Fruit fly (Drosophila melanogaster) whole organism, embryonic: ENCODE data around the gene CG7069.

Source experiments
- Awh ChIP-seq: fragments of 200-800 bp; sonication (Bioruptor generic); IDR thresholded peaks from 2 replicates; pipeline ENCODE4, ENCODE4 v1.3.6; 2022; ENCODE audit warnings: missing biosample characterization, missing genetic modification characterization
- Bgb ChIP-seq: fragments of 200-800 bp; sonication (Bioruptor generic); IDR thresholded peaks from 2 replicates; pipeline ENCODE4 v1.3.6; 2022; ENCODE audit warnings: missing biosample characterization, missing genetic modification characterization; ENCODE audit not compliant: partially characterized antibody
- Blimp-1 ChIP-seq: fragments of 200-800 bp; sonication (Bioruptor generic); optimal IDR thresholded peaks from 3 replicates; lab custom pipeline; 2018; ENCODE audit warnings: missing biosample characterization, missing genetic modification characterization, mild to moderate bottlenecking, moderate library complexity, missing genetic modification reagents
- CG10543 ChIP-seq: fragments of 200-800 bp; sonication (Bioruptor generic); optimal IDR thresholded peaks from 3 replicates; lab custom pipeline; 2017; ENCODE audit warnings: missing biosample characterization, mild to moderate bottlenecking, missing genetic modification characterization, moderate library complexity
- CG12104 ChIP-seq: fragments of 200-800 bp; sonication (Bioruptor generic); optimal IDR thresholded peaks from 3 replicates; lab custom pipeline; 2016; ENCODE audit warnings: missing biosample characterization, missing genetic modification characterization
- CG14441 ChIP-seq: fragments of 200-800 bp; sonication (Bioruptor generic); IDR thresholded peaks from 2 replicates; pipeline ENCODE4 v1.3.6; 2022; ENCODE audit warnings: missing biosample characterization, missing genetic modification characterization
- CG17568 ChIP-seq: fragments of 200-800 bp; sonication (Bioruptor generic); optimal IDR thresholded peaks from 2 replicates; lab custom pipeline; 2018; ENCODE audit warnings: missing biosample characterization, mild to moderate bottlenecking, missing genetic modification characterization, moderate library complexity
- CG2202 ChIP-seq: fragments of 200-800 bp; sonication (Bioruptor generic); optimal IDR thresholded peaks from 2 replicates; lab custom pipeline; 2018; ENCODE audit warnings: missing biosample characterization, mild to moderate bottlenecking, missing genetic modification characterization
- CG4360 ChIP-seq: fragments of 200-800 bp; sonication (Bioruptor generic); IDR thresholded peaks from 2 replicates; pipeline ENCODE4 v1.3.6; 2022; ENCODE audit warnings: missing biosample characterization, missing genetic modification characterization
- CG4707 ChIP-seq: fragments of 200-800 bp; sonication (Bioruptor generic); optimal IDR thresholded peaks from 2 replicates; lab custom pipeline; 2018; ENCODE audit warnings: missing biosample characterization, mild to moderate bottlenecking, missing genetic modification characterization, moderate library complexity
- CG6175 ChIP-seq: fragments of 200-800 bp; sonication (Bioruptor generic); IDR thresholded peaks from 3 replicates; pipeline ENCODE4 v1.3.6; 2022; ENCODE audit warnings: missing biosample characterization, missing genetic modification characterization
- CG6654 ChIP-seq: fragments of 200-800 bp; sonication (Bioruptor generic); optimal IDR thresholded peaks from 2 replicates; lab custom pipeline; 2017; ENCODE audit warnings: missing biosample characterization, mild to moderate bottlenecking, missing genetic modification characterization
- CG7987 ChIP-seq: fragments of 200-800 bp; sonication (Bioruptor generic); optimal IDR thresholded peaks from 2 replicates; lab custom pipeline; 2018; ENCODE audit warnings: missing biosample characterization, mild to moderate bottlenecking, missing genetic modification characterization, moderate library complexity
- CG8290 ChIP-seq, 3 experiments: fragments of 200-800 bp; sonication (Bioruptor generic); optimal IDR thresholded peaks; 2 replicates each; lab custom pipeline; 2016 to 2019; ENCODE audit warnings: missing biosample characterization in 3 of 3, missing genetic modification characterization in 3 of 3, mild to moderate bottlenecking in 2 of 3, moderate library complexity in 1 of 3
- CG9817 ChIP-seq: fragments of 200-800 bp; sonication (Bioruptor generic); optimal IDR thresholded peaks from 2 replicates; lab custom pipeline; 2018; ENCODE audit warnings: missing biosample characterization, mild to moderate bottlenecking, missing genetic modification characterization, moderate library complexity
- Camta ChIP-seq: fragments of 200-800 bp; sonication (Bioruptor generic); optimal IDR thresholded peaks from 2 replicates; lab custom pipeline; 2016; ENCODE audit warnings: missing biosample characterization, missing genetic modification characterization
- Dad ChIP-seq: fragments of 200-800 bp; sonication (Bioruptor generic); optimal IDR thresholded peaks from 3 replicates; lab custom pipeline; 2016; ENCODE audit warnings: missing biosample characterization, missing genetic modification characterization
- Doc2 ChIP-seq: fragments of 200-800 bp; sonication (Bioruptor generic); IDR thresholded peaks from 2 replicates; pipeline ENCODE4 v1.3.6; 2022; ENCODE audit warnings: missing biosample characterization, missing genetic modification characterization
- Fer2 ChIP-seq: fragments of 200-800 bp; sonication (Bioruptor generic); optimal IDR thresholded peaks from 2 replicates; lab custom pipeline; 2018; ENCODE audit warnings: missing biosample characterization, mild to moderate bottlenecking, missing genetic modification characterization, moderate library complexity
- Jarid2 ChIP-seq: fragments of 200-800 bp; sonication (Bioruptor generic); optimal IDR thresholded peaks from 3 replicates; lab custom pipeline; 2017; ENCODE audit warnings: mild to moderate bottlenecking, missing biosample characterization, missing genetic modification reagents, missing genetic modification characterization
- NC2β ChIP-seq: fragments of 200-800 bp; sonication (Bioruptor generic); optimal IDR thresholded peaks from 2 replicates; lab custom pipeline; 2016; ENCODE audit warnings: missing biosample characterization, missing genetic modification characterization
- NFAT ChIP-seq: fragments of 200-800 bp; sonication (Bioruptor generic); IDR thresholded peaks from 2 replicates; pipeline ENCODE4 v1.3.6; 2022; ENCODE audit warnings: missing biosample characterization, missing genetic modification characterization
- Nf-YC ChIP-seq: fragments of 200-800 bp; optimal IDR thresholded peaks from 3 replicates; lab custom pipeline; 2019; ENCODE audit warnings: missing biosample characterization, mild to moderate bottlenecking, missing genetic modification characterization, moderate library complexity
- abd-A ChIP-seq: fragments of 200-800 bp; sonication (Bioruptor generic); optimal IDR thresholded peaks from 3 replicates; lab custom pipeline; 2019; ENCODE audit warnings: missing biosample characterization, mild to moderate bottlenecking, missing genetic modification characterization, moderate library complexity
- ara ChIP-seq: fragments of 200-800 bp; sonication (Bioruptor generic); IDR thresholded peaks from 2 replicates; pipeline ENCODE4 v1.3.6; 2022; ENCODE audit warnings: missing biosample characterization, missing genetic modification characterization
- bbx ChIP-seq: fragments of 200-800 bp; sonication (Bioruptor generic); IDR thresholded peaks from 2 replicates; pipeline ENCODE4 v1.3.6; 2022; ENCODE audit warnings: missing biosample characterization, missing genetic modification characterization; ENCODE audit not compliant: partially characterized antibody
- chinmo ChIP-seq: fragments of 200-800 bp; sonication (Bioruptor generic); IDR thresholded peaks from 4 replicates; pipeline ENCODE4 v1.3.6; 2022; ENCODE audit warnings: missing biosample characterization, missing genetic modification characterization; ENCODE audit not compliant: partially characterized antibody
- cwo ChIP-seq: fragments of 200-800 bp; sonication (Bioruptor generic); optimal IDR thresholded peaks from 3 replicates; lab custom pipeline; 2017; ENCODE audit warnings: missing biosample characterization, missing genetic modification characterization, mild to moderate bottlenecking, moderate library complexity, missing genetic modification reagents
- dpn ChIP-seq, 2 experiments: fragments of 200-800 bp; sonication (Bioruptor generic); optimal IDR thresholded peaks; 3 replicates each; lab custom pipeline; 2016; ENCODE audit warnings: missing biosample characterization in 2 of 2, missing genetic modification characterization in 2 of 2
- exex ChIP-seq: fragments of 200-800 bp; sonication (Bioruptor generic); optimal IDR thresholded peaks from 4 replicates; lab custom pipeline; 2018; ENCODE audit warnings: missing biosample characterization, mild to moderate bottlenecking, missing genetic modification characterization, moderate library complexity
- gcm ChIP-seq: fragments of 200-800 bp; sonication (Bioruptor generic); optimal IDR thresholded peaks from 2 replicates; lab custom pipeline; 2019; ENCODE audit warnings: missing biosample characterization, mild to moderate bottlenecking, missing genetic modification characterization, moderate library complexity
- grn ChIP-seq: fragments of 200-800 bp; sonication (Bioruptor generic); optimal IDR thresholded peaks from 3 replicates; lab custom pipeline; 2017; ENCODE audit warnings: missing biosample characterization, missing genetic modification characterization
- jigr1 ChIP-seq: fragments of 200-800 bp; sonication (Bioruptor generic); IDR thresholded peaks from 3 replicates; pipeline ENCODE4 v1.3.6; 2022; ENCODE audit warnings: missing biosample characterization, missing genetic modification characterization
- knrl ChIP-seq: fragments of 200-800 bp; sonication (Bioruptor generic); IDR thresholded peaks from 3 replicates; pipeline ENCODE4 v1.3.6; 2022; ENCODE audit warnings: missing biosample characterization, missing genetic modification characterization; ENCODE audit not compliant: partially characterized antibody
- nerfin-1 ChIP-seq: fragments of 200-800 bp; sonication (Bioruptor generic); optimal IDR thresholded peaks from 3 replicates; lab custom pipeline; 2019; ENCODE audit warnings: missing biosample characterization, mild to moderate bottlenecking, missing genetic modification characterization, moderate library complexity
- nerfin-2 ChIP-seq: fragments of 200-800 bp; sonication (Bioruptor generic); IDR thresholded peaks from 2 replicates; pipeline ENCODE4 v1.3.6; 2022; ENCODE audit warnings: missing biosample characterization, missing genetic modification characterization; ENCODE audit not compliant: partially characterized antibody
- peb ChIP-seq: fragments of 200-800 bp; sonication (Bioruptor generic); IDR thresholded peaks from 2 replicates; pipeline ENCODE4 v1.3.6; 2022; ENCODE audit warnings: missing biosample characterization, missing genetic modification characterization
- phol ChIP-seq: fragments of 200-800 bp; sonication (Bioruptor generic); optimal IDR thresholded peaks from 3 replicates; lab custom pipeline; 2018; ENCODE audit warnings: missing biosample characterization, mild to moderate bottlenecking, missing genetic modification characterization, moderate library complexity
- pzg ChIP-seq: fragments of 200-800 bp; sonication (Bioruptor generic); optimal IDR thresholded peaks from 3 replicates; lab custom pipeline; 2018; ENCODE audit warnings: missing biosample characterization, mild to moderate bottlenecking, missing genetic modification characterization, moderate library complexity
- rib ChIP-seq: fragments of 200-800 bp; sonication (Bioruptor generic); IDR thresholded peaks from 2 replicates; pipeline ENCODE4 v1.3.6; 2022; ENCODE audit warnings: missing biosample characterization, missing genetic modification characterization
- stc ChIP-seq: fragments of 200-800 bp; sonication (Bioruptor generic); IDR thresholded peaks from 2 replicates; pipeline ENCODE4 v1.3.6; 2022; ENCODE audit warnings: missing biosample characterization, missing genetic modification characterization
- unc-4 ChIP-seq: fragments of 200-800 bp; sonication (Bioruptor generic); IDR thresholded peaks from 2 replicates; pipeline ENCODE4 v1.3.6; 2022; ENCODE audit warnings: missing biosample characterization, missing genetic modification characterization; ENCODE audit not compliant: partially characterized antibody
- zen2 ChIP-seq: fragments of 200-800 bp; sonication (Bioruptor generic); IDR thresholded peaks from 3 replicates; pipeline ENCODE4 v1.3.6; 2022; ENCODE audit warnings: missing biosample characterization, missing genetic modification characterization; ENCODE audit not compliant: partially characterized antibody

CG7069 gene

dm6 chr3R:22367126-22368076 lies 5.2 kb upstream of the CG7069 start, which contains the start of the genes Polr3F and PyK (continued):
- TF ChIP-seq CG12104 (GFP tag; lab: Kevin White, UChicago) = peak; percentile 29
- peak; percentile 7 for TF ChIP-seq CG9817 (tag; lab: Kevin White, UChicago)
- TF ChIP-seq CG17568 (GFP tag; lab: Kevin White, UChicago) = peak; percentile 1
- TF ChIP-seq jigr1 (GFP tag; lab: Robert Waterston, UW) = no peak
- TF ChIP-seq Jarid2 = peak; percentile 64
- TF ChIP-seq CG14441 (GFP tag; lab: Robert Waterston, UW) = peak; percentile 36; the same call in 1 of the 2 replicates
- TF ChIP-seq Awh (GFP tag; lab: Robert Waterston, UW) = no peak
- no peak for TF ChIP-seq CG10543 (GFP tag; lab: Kevin White, UChicago)
- TF ChIP-seq dpn (GFP tag; optimal IDR thresholded peaks at IDR 0.05; lab: Kevin White, UChicago) = peak in 1 of 2 experiments; percentile 23
- peak; percentile 50 for TF ChIP-seq Nf-YC (tag; lab: Kevin White, UChicago)
- peak; percentile 8 for TF ChIP-seq Dad (GFP tag; lab: Kevin White, UChicago)
- TF ChIP-seq phol (tag; lab: Kevin White, UChicago) = peak; percentile 47
- peak; percentile 15 for TF ChIP-seq CG2202 (tag; lab: Kevin White, UChicago)

dm6 chr3R:22368077-22368776 lies 4.4 kb upstream of the CG7069 start:
- peak; percentile 60 for TF ChIP-seq nerfin-1 (tag; lab: Kevin White, UChicago)
- TF ChIP-seq pzg (GFP tag; lab: Kevin White, UChicago) = peak; percentile 1
- no peak for TF ChIP-seq stc
- peak; percentile 42 for TF ChIP-seq grn (GFP tag; lab: Kevin White, UChicago)
- peak; percentile 98 for TF ChIP-seq CG7987 (GFP tag; lab: Kevin White, UChicago)
- TF ChIP-seq CG6654 (GFP tag; lab: Kevin White, UChicago) = peak; percentile 2
- peak; percentile 62 for TF ChIP-seq unc-4 (GFP tag; lab: Robert Waterston, UW)
- 0 out of 4 replicates have a peak, but pooled peaks have one; percentile 42 for TF ChIP-seq chinmo (GFP tag; lab: Robert Waterston, UW)
- peak; percentile 97 for TF ChIP-seq CG4707 (GFP tag; lab: Kevin White, UChicago)
- peak; percentile 38 for TF ChIP-seq abd-A
- TF ChIP-seq zen2 (GFP tag; lab: Robert Waterston, UW) = 0 out of 3 replicates have a peak, but pooled peaks have one; percentile 42
- TF ChIP-seq CG8290 (GFP tag; optimal IDR thresholded peaks at IDR 0.05; lab: Kevin White, UChicago) = no peak
- TF ChIP-seq CG8290 (tag; optimal IDR thresholded peaks at IDR 0.05; lab: Kevin White, UChicago) = peak in 1 of 2 experiments; percentile 33
- no peak for TF ChIP-seq Camta (GFP tag; lab: Kevin White, UChicago)
- no peak for TF ChIP-seq Fer2
- peak; percentile 39 for TF ChIP-seq exex (tag; lab: Kevin White, UChicago)
- TF ChIP-seq Blimp-1 = peak; percentile 96
- peak; percentile 10; the same call in 1 of the 2 replicates for TF ChIP-seq ara (GFP tag; lab: Robert Waterston, UW)
- TF ChIP-seq peb (GFP tag; lab: Robert Waterston, UW) = no peak
- TF ChIP-seq CG6175 (GFP tag; lab: Robert Waterston, UW) = no peak
- no peak for TF ChIP-seq gcm
- peak; percentile 74 for TF ChIP-seq cwo (GFP tag; lab: Kevin White, UChicago)
- TF ChIP-seq nerfin-2 (GFP tag; lab: Robert Waterston, UW) = peak; percentile 26; the same call in 1 of the 2 replicates
- peak; percentile 66 for TF ChIP-seq Bgb (GFP tag; lab: Robert Waterston, UW)
- TF ChIP-seq bbx = peak; percentile 59; the same call in 1 of the 2 replicates
- no peak for TF ChIP-seq NC2β (GFP tag; lab: Kevin White, UChicago)
- TF ChIP-seq CG4360 (GFP tag; lab: Robert Waterston, UW) = 0 out of 2 replicates have a peak, but pooled peaks have one; percentile 9
- TF ChIP-seq knrl (GFP tag; lab: Robert Waterston, UW) = peak; percentile 63; the same call in 2 of the 3 replicates
- no peak for TF ChIP-seq rib (GFP tag; lab: Robert Waterston, UW)
- 0 out of 2 replicates have a peak, but pooled peaks have one; percentile 3 for TF ChIP-seq Doc2 (GFP tag; lab: Robert Waterston, UW)
- peak; percentile 24; the same call in 1 of the 2 replicates for TF ChIP-seq NFAT (GFP tag; lab: Robert Waterston, UW)
